Worm (Caenorhabditis elegans) whole organism, late embryonic: Measurements from ENCODE around the gene ptp-1.

Experiments
- C38D4.7 ChIP-seq: fragments of 200-800 bp; sonication (Bioruptor generic); optimal IDR thresholded peaks from 2 replicates; lab custom pipeline; 2018; ENCODE audit warnings: mild to moderate bottlenecking, missing genetic modification characterization, moderate library complexity, missing compliant biosample characterization
- T23F11.4 ChIP-seq: fragments of 200-800 bp; sonication (Bioruptor generic); optimal IDR thresholded peaks from 2 replicates; lab custom pipeline; 2018; ENCODE audit warnings: mild to moderate bottlenecking, missing genetic modification characterization, missing compliant biosample characterization
- Y22D7AL.16 ChIP-seq: sonication (generic microtip); optimal IDR thresholded peaks from 2 replicates; lab custom pipeline; 2016; ENCODE audit warnings: missing genetic modification characterization, missing compliant biosample characterization
- ahr-1 ChIP-seq: sonication (generic microtip); optimal IDR thresholded peaks from 2 replicates; lab custom pipeline; 2016; ENCODE audit warnings: missing genetic modification characterization, missing compliant biosample characterization
- ceh-18 ChIP-seq: sonication (generic microtip); optimal IDR thresholded peaks from 2 replicates; lab custom pipeline; 2016; ENCODE audit warnings: missing genetic modification characterization, missing compliant biosample characterization
- ceh-22 ChIP-seq: sonication (generic microtip); optimal IDR thresholded peaks from 2 replicates; lab custom pipeline; 2017; ENCODE audit warnings: missing biosample characterization, missing genetic modification characterization
- ceh-31 ChIP-seq: sonication (generic microtip); optimal IDR thresholded peaks from 2 replicates; lab custom pipeline; 2016; ENCODE audit warnings: missing genetic modification characterization, missing compliant biosample characterization
- ceh-34 ChIP-seq: sonication (generic microtip); optimal IDR thresholded peaks from 2 replicates; lab custom pipeline; 2016; ENCODE audit warnings: mild to moderate bottlenecking, missing genetic modification characterization, missing compliant biosample characterization
- ceh-6 ChIP-seq: fragments of 200-800 bp; sonication (Bioruptor generic); optimal IDR thresholded peaks from 2 replicates; lab custom pipeline; 2018; ENCODE audit warnings: mild to moderate bottlenecking, missing genetic modification characterization, missing compliant biosample characterization
- dve-1 ChIP-seq: sonication (generic microtip); optimal IDR thresholded peaks from 2 replicates; lab custom pipeline; 2017; ENCODE audit warnings: antibody characterized with exemption, mild to moderate bottlenecking, missing genetic modification characterization, missing compliant biosample characterization
- elt-2 ChIP-seq: sonication (generic microtip); optimal IDR thresholded peaks from 2 replicates; lab custom pipeline; 2016; ENCODE audit warnings: missing genetic modification reagents, missing genetic modification characterization, missing compliant biosample characterization
- eyg-1 ChIP-seq: sonication (generic microtip); optimal IDR thresholded peaks from 2 replicates; lab custom pipeline; 2016; ENCODE audit warnings: missing genotype, missing genetic modification characterization, missing compliant biosample characterization
- fkh-10 ChIP-seq: fragments of 150-350 bp; optimal IDR thresholded peaks from 2 replicates; lab custom pipeline; 2014; ENCODE audit warnings: missing biosample characterization, missing genetic modification reagents, missing genetic modification characterization
- hlh-15 ChIP-seq: sonication (generic microtip); optimal IDR thresholded peaks from 2 replicates; lab custom pipeline; 2016; ENCODE audit warnings: missing genetic modification characterization, missing compliant biosample characterization
- hlh-30 ChIP-seq: sonication (generic microtip); optimal IDR thresholded peaks from 2 replicates; lab custom pipeline; 2017; ENCODE audit warnings: antibody characterized with exemption, missing genetic modification characterization, missing compliant biosample characterization; ENCODE audit not compliant: insufficient read depth
- hlh-8 ChIP-seq: sonication (generic microtip); optimal IDR thresholded peaks from 2 replicates; lab custom pipeline; 2016; ENCODE audit warnings: missing genotype, missing genetic modification characterization, missing compliant biosample characterization
- lim-6 ChIP-seq: sonication (generic microtip); optimal IDR thresholded peaks from 2 replicates; lab custom pipeline; 2016; ENCODE audit warnings: missing genetic modification characterization, missing compliant biosample characterization
- nfya-1 ChIP-seq: sonication (generic microtip); optimal IDR thresholded peaks from 2 replicates; lab custom pipeline; 2017; ENCODE audit warnings: missing genetic modification characterization, mild to moderate bottlenecking, missing compliant biosample characterization, antibody characterized with exemption, moderate library complexity
- nhr-232 ChIP-seq: sonication (generic microtip); optimal IDR thresholded peaks from 2 replicates; lab custom pipeline; 2016; ENCODE audit warnings: missing genetic modification characterization, missing compliant biosample characterization
- pha-2 ChIP-seq: sonication (generic microtip); optimal IDR thresholded peaks from 2 replicates; lab custom pipeline; 2017; ENCODE audit warnings: mild to moderate bottlenecking, missing genetic modification characterization, missing compliant biosample characterization
- pqm-1 ChIP-seq: sonication (generic microtip); optimal IDR thresholded peaks from 2 replicates; lab custom pipeline; 2016; ENCODE audit warnings: missing genetic modification characterization, missing compliant biosample characterization
- ref-2 ChIP-seq: sonication (generic microtip); optimal IDR thresholded peaks from 2 replicates; lab custom pipeline; 2016; ENCODE audit warnings: missing genetic modification characterization, missing compliant biosample characterization
- sdc-2 ChIP-seq: sonication (generic microtip); optimal IDR thresholded peaks from 2 replicates; lab custom pipeline; 2016; ENCODE audit warnings: missing genotype, missing genetic modification characterization, missing compliant biosample characterization
- sox-4 ChIP-seq: sonication (generic microtip); optimal IDR thresholded peaks from 2 replicates; lab custom pipeline; 2017; ENCODE audit warnings: mild to moderate bottlenecking, missing genetic modification characterization, inconsistent platforms, missing compliant biosample characterization
- tbx-7 ChIP-seq: sonication (generic microtip); optimal IDR thresholded peaks from 2 replicates; lab custom pipeline; 2016; ENCODE audit warnings: missing genotype, missing genetic modification characterization, missing compliant biosample characterization
- unc-42 ChIP-seq: sonication (generic microtip); optimal IDR thresholded peaks from 2 replicates; lab custom pipeline; 2016; ENCODE audit warnings: missing genotype, missing genetic modification characterization, missing compliant biosample characterization
- unc-55 ChIP-seq: sonication (generic microtip); optimal IDR thresholded peaks from 2 replicates; lab custom pipeline; 2017; ENCODE audit warnings: missing biosample characterization, missing genetic modification reagents, missing genetic modification characterization
- unc-86 ChIP-seq: sonication (generic microtip); optimal IDR thresholded peaks from 2 replicates; lab custom pipeline; 2016; ENCODE audit warnings: missing genetic modification characterization, missing compliant biosample characterization
- zip-5 ChIP-seq: sonication (generic microtip); optimal IDR thresholded peaks from 2 replicates; lab custom pipeline; 2016; ENCODE audit warnings: missing genetic modification characterization, missing compliant biosample characterization

ptp-1 gene

ce11 chrIII:3571371-3571902 lies 19.1 kb upstream of the ptp-1 start:
- TF ChIP-seq elt-2 (tag; lab: Kevin White, UChicago) (peak; percentile 70), lim-6 (tag; lab: Kevin White, UChicago) (no peak)

ce11 chrIII:3573281-3573680 lies 17.2 kb upstream of the ptp-1 start, which contains the start of gene nhr-6:
TSS of gene nhr-6 (plus strand) at chrIII:3573581.
- TF ChIP-seq hlh-15 (tag; lab: Kevin White, UChicago) (no peak), ref-2 (tag; lab: Kevin White, UChicago) (no peak), nhr-232 (tag; lab: Kevin White, UChicago) (no peak), pha-2 (tag; lab: Kevin White, UChicago) (no peak), nfya-1 (no peak), hlh-30 (no peak)

ce11 chrIII:3581636-3582035 lies 8.9 kb upstream of the ptp-1 start, which contains the start of gene C48D5.3:
TSS of gene C48D5.3 (minus strand) at chrIII:3581736.
- TF ChIP-seq C38D4.7 (GFP tag; lab: Kevin White, UChicago) (no peak), fkh-10 (GFP tag; lab: Kevin White, UChicago) (no peak), unc-86 (tag; lab: Kevin White, UChicago) (no peak), ceh-6 (GFP tag; lab: Kevin White, UChicago) (no peak), sox-4 (tag; lab: Kevin White, UChicago) (no peak), zip-5 (tag; lab: Kevin White, UChicago) (no peak), hlh-15 (tag; lab: Kevin White, UChicago) (no peak), pha-2 (tag; lab: Kevin White, UChicago) (no peak), unc-55 (no peak), sdc-2 (no peak), Y22D7AL.16 (tag; lab: Kevin White, UChicago) (no peak), ahr-1 (tag; lab: Kevin White, UChicago) (no peak), ceh-22 (tag; lab: Kevin White, UChicago) (no peak), ceh-18 (tag; lab: Kevin White, UChicago) (no peak), pqm-1 (tag; lab: Kevin White, UChicago) (no peak)

DNA sequence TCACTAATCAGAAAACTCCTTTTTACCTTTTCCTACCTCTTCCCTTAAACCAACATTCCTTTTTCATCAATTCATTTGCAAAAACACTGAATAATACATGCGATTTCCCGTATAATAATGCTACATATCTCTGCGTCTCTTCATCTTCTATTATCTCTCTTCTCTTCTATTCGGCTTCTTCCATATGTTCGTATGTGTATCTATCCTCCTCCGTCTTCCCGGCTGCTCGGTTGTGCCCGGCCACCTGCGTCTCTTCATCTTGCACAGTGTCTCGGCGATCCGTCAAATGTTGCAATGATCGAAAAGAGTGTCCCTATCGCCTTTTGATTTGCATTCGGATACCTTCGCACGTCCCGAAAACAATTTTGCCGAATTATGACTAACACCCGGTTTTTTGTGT lies 7.2 kb upstream of the ptp-1 start:
- peak; percentile 3 for TF ChIP-seq ceh-18 (tag; lab: Kevin White, UChicago)
- no peak for TF ChIP-seq hlh-30
- peak; percentile 1 for TF ChIP-seq ceh-31 (tag; lab: Kevin White, UChicago)
- peak; percentile 74 for TF ChIP-seq hlh-8 (tag; lab: Kevin White, UChicago)
- no peak for TF ChIP-seq unc-42 (tag; lab: Kevin White, UChicago)
- peak; percentile 64 for TF ChIP-seq ceh-34 (tag; lab: Kevin White, UChicago)
- no peak for TF ChIP-seq tbx-7 (tag; lab: Kevin White, UChicago)
- no peak for TF ChIP-seq fkh-10 (GFP tag; lab: Kevin White, UChicago)
- TF ChIP-seq nfya-1, result peak; percentile 6
- TF ChIP-seq pha-2 (tag; lab: Kevin White, UChicago), result peak; percentile 8
- TF ChIP-seq T23F11.4 (GFP tag; lab: Kevin White, UChicago), result no peak

- TF ChIP-seq ceh-34 (tag; lab: Kevin White, UChicago), result no peak
- no peak for TF ChIP-seq sox-4 (tag; lab: Kevin White, UChicago)
- peak; percentile 73 for TF ChIP-seq unc-42 (tag; lab: Kevin White, UChicago)
- no peak for TF ChIP-seq eyg-1 (tag; lab: Kevin White, UChicago)
Observed at ce11 chrIII:3588183-3588582, 2.3 kb upstream of the ptp-1 start.

- TF ChIP-seq nfya-1 (peak; percentile 84), dve-1 (tag; lab: Kevin White, UChicago) (no peak)
Observed at ce11 chrIII:3594681-3595080, 4.2 kb downstream of the ptp-1 start.
